Worm (Caenorhabditis elegans): Measurements from ENCODE around the gene K06A4.6.

Gene K06A4.6

ce11 chrV:9524099-9524498 is 43.6 kb upstream of the K06A4.6 start, which contains the start of gene C50F4.9:
TSS of gene C50F4.9 (minus strand) at chrV:9524199.
- TF ChIP-seq unc-120 (tag; optimal IDR thresholded peaks at IDR 0.05; ENCODE audit: poor library complexity, severe bottlenecking) (no peak), unc-39 (tag; optimal IDR thresholded peaks at IDR 0.05) (no peak), nhr-2 (tag; optimal IDR thresholded peaks at IDR 0.05) (no peak), lsy-2 (tag; optimal IDR thresholded peaks at IDR 0.05) (no peak), elt-1 (tag; optimal IDR thresholded peaks at IDR 0.05; ENCODE audit: borderline replicate concordance, insufficient read depth) (no peak), pha-4 (tag; optimal IDR thresholded peaks at IDR 0.05) (no peak), zip-8 (tag; optimal IDR thresholded peaks at IDR 0.05) (no peak), lin-13 (tag; optimal IDR thresholded peaks at IDR 0.05) (no peak), ceh-43 (GFP tag; optimal IDR thresholded peaks at IDR 0.05) (no peak), nhr-76 (tag; optimal IDR thresholded peaks at IDR 0.05) (no peak), tbx-8 (GFP tag; optimal IDR thresholded peaks at IDR 0.05) (no peak), mep-1 (tag; optimal IDR thresholded peaks at IDR 0.05) (no peak), flh-1 (GFP tag; optimal IDR thresholded peaks at IDR 0.05) (no peak), sptf-1 (tag; optimal IDR thresholded peaks at IDR 0.05) (no peak), M03D4.4 (tag; optimal IDR thresholded peaks at IDR 0.05) (no peak), sem-2 (GFP tag; optimal IDR thresholded peaks at IDR 0.05) (no peak)

ce11 chrV:9521697-9522096 is 41.2 kb upstream of the K06A4.6 start:
- TF ChIP-seq mep-1 (tag; optimal IDR thresholded peaks at IDR 0.05): no peak
- TF ChIP-seq unc-120 (tag; optimal IDR thresholded peaks at IDR 0.05; ENCODE audit: poor library complexity, severe bottlenecking): no peak
- TF ChIP-seq mab-5 (tag; optimal IDR thresholded peaks at IDR 0.05): no peak
- no peak for TF ChIP-seq ceh-39 (tag; optimal IDR thresholded peaks at IDR 0.05)
- no peak for TF ChIP-seq unc-39 (tag; optimal IDR thresholded peaks at IDR 0.05)
- no peak for TF ChIP-seq ceh-43 (GFP tag; optimal IDR thresholded peaks at IDR 0.05)
- TF ChIP-seq lin-32 (GFP tag; optimal IDR thresholded peaks at IDR 0.05): no peak
- TF ChIP-seq ztf-11 (tag; optimal IDR thresholded peaks at IDR 0.05): no peak
- no peak for TF ChIP-seq pha-4 (tag; optimal IDR thresholded peaks at IDR 0.05)
- no peak for TF ChIP-seq zip-8 (tag; optimal IDR thresholded peaks at IDR 0.05)

- TF ChIP-seq unc-62 (GFP tag; optimal IDR thresholded peaks at IDR 0.05) (no peak), ztf-11 (tag; optimal IDR thresholded peaks at IDR 0.05) (no peak), unc-120 (tag; optimal IDR thresholded peaks at IDR 0.05; ENCODE audit: poor library complexity, severe bottlenecking) (no peak), pha-4 (tag; optimal IDR thresholded peaks at IDR 0.05) (no peak), flh-1 (GFP tag; optimal IDR thresholded peaks at IDR 0.05) (no peak), elt-3 (tag; optimal IDR thresholded peaks at IDR 0.05) (no peak), cnd-1 (tag; optimal IDR thresholded peaks at IDR 0.05) (no peak), nhr-28 (tag; optimal IDR thresholded peaks at IDR 0.05) (no peak), ham-2 (GFP tag; optimal IDR thresholded peaks at IDR 0.05) (no peak), mep-1 (tag; optimal IDR thresholded peaks at IDR 0.05) (no peak)
Measured at ce11 chrV:9518832-9519231, 38.4 kb upstream of the K06A4.6 start, which contains the start of gene C50F4.8. TSS of gene C50F4.8 (minus strand) at chrV:9518859.

ce11 chrV:9516280-9516679 is 35.8 kb upstream of the K06A4.6 start:
- TF ChIP-seq tbx-8 (GFP tag; optimal IDR thresholded peaks at IDR 0.05) (no peak), elt-1 (tag; optimal IDR thresholded peaks at IDR 0.05; ENCODE audit: borderline replicate concordance, insufficient read depth) (no peak), unc-120 (tag; optimal IDR thresholded peaks at IDR 0.05; ENCODE audit: poor library complexity, severe bottlenecking) (no peak), mls-2 (tag; optimal IDR thresholded peaks at IDR 0.05) (no peak), elt-3 (tag; optimal IDR thresholded peaks at IDR 0.05) (no peak), ceh-43 (GFP tag; optimal IDR thresholded peaks at IDR 0.05) (no peak), ceh-83 (GFP tag; optimal IDR thresholded peaks at IDR 0.05) (no peak), nhr-2 (tag; optimal IDR thresholded peaks at IDR 0.05) (no peak), mep-1 (tag; optimal IDR thresholded peaks at IDR 0.05) (no peak), lin-32 (GFP tag; optimal IDR thresholded peaks at IDR 0.05) (no peak), mab-5 (tag; optimal IDR thresholded peaks at IDR 0.05) (no peak), zip-8 (tag; optimal IDR thresholded peaks at IDR 0.05) (no peak), drap-1 (GFP tag; optimal IDR thresholded peaks at IDR 0.05) (no peak), sptf-1 (tag; optimal IDR thresholded peaks at IDR 0.05) (no peak), flh-1 (GFP tag; optimal IDR thresholded peaks at IDR 0.05) (no peak), lin-13 (tag; optimal IDR thresholded peaks at IDR 0.05) (no peak), lsy-2 (tag; optimal IDR thresholded peaks at IDR 0.05) (no peak), bed-3 (GFP tag; optimal IDR thresholded peaks at IDR 0.05) (no peak), nhr-12 (tag; optimal IDR thresholded peaks at IDR 0.05) (no peak)

ce11 chrV:9513590-9513989 is 33.1 kb upstream of the K06A4.6 start, which contains the start of gene eif-2Bdelta:
TSS of gene eif-2Bdelta (plus strand) at chrV:9513824.
- no peak for TF ChIP-seq ceh-39 (tag; optimal IDR thresholded peaks at IDR 0.05)
- TF ChIP-seq mep-1 (tag; optimal IDR thresholded peaks at IDR 0.05): peak; percentile 48
- TF ChIP-seq cnd-1 (tag; optimal IDR thresholded peaks at IDR 0.05): no peak
- no peak for TF ChIP-seq lin-13 (tag; optimal IDR thresholded peaks at IDR 0.05)
- no peak for TF ChIP-seq blmp-1 (tag; optimal IDR thresholded peaks at IDR 0.05)
- no peak for TF ChIP-seq zip-8 (tag; optimal IDR thresholded peaks at IDR 0.05)

Data from whole organism, mixed stage, embryonic.